Worm (Caenorhabditis elegans): ENCODE measurements around the gene exp-1.

DNA sequence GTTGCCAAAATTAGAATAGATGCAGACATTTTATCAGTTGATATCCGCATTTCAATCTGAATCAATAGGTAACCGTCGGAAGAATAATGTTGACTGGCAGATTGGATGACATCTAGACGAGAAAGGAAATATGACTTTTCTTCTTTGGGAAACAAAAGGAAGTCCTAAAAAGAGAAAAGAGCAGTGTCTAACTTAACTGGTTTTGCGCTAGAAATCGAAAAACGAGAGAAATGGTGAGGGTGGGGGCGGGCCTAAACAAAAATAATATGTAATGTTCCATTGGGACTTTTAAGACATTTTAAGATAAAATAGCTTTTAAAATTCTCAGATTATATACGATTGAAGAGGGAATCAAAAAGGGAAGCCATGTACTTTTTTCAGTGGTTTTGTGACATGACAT is at the start of gene exp-1:
- no peak for TF ChIP-seq lin-11 (tag; optimal IDR thresholded peaks at IDR 0.05)
- TF ChIP-seq eyg-1 (tag; optimal IDR thresholded peaks at IDR 0.05) = no peak

All from whole organism, late embryonic.